Fruit fly (Drosophila melanogaster): ENCODE data around the gene CG43139.

DNA sequence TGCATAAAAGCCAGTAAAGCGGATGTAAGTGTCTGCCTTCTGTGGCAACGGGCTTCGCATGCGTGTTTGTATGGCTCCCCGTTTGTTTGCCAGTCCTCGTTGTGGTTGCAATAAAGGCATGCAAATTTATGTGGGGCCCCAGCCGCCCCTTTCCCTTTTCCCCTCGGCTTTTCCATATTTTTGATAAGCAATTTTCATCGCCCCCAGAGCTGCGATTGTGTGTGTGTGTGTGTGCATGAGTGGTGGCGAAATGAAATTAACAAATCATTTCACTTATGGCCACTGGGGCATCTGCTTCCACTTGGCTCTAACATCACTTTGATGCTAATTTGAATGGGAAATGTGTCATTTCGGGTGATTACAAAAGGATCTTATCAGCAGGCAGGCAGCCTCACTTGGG lies 14.2 kb downstream of the CG43139 start, which contains the start of gene Gr98a:
- no peak for TF ChIP-seq Hr78 (GFP tag; optimal IDR thresholded peaks at IDR 0.05)
- TF ChIP-seq Mio (GFP tag; optimal IDR thresholded peaks at IDR 0.05), result no peak
- no peak for TF ChIP-seq foxo (GFP tag; optimal IDR thresholded peaks at IDR 0.05)
- TF ChIP-seq psq (GFP tag; optimal IDR thresholded peaks at IDR 0.05), result no peak
- TF ChIP-seq Sp1 (GFP tag; optimal IDR thresholded peaks at IDR 0.05), result no peak
- TF ChIP-seq usp (GFP tag; optimal IDR thresholded peaks at IDR 0.05), result no peak
- TF ChIP-seq lola (GFP tag; optimal IDR thresholded peaks at IDR 0.05), result no peak
- no peak for TF ChIP-seq pan (optimal IDR thresholded peaks at IDR 0.05)
- no peak for TF ChIP-seq OdsH (GFP tag; optimal IDR thresholded peaks at IDR 0.05)
- no peak for TF ChIP-seq Myc (optimal IDR thresholded peaks at IDR 0.05)
